Worm (Caenorhabditis elegans): Measurements from ENCODE around the gene ttr-31.
A peak's percentile ranks its signal among the peaks of the same experiment; 100 is the strongest.

The ttr-31 gene

DNA sequence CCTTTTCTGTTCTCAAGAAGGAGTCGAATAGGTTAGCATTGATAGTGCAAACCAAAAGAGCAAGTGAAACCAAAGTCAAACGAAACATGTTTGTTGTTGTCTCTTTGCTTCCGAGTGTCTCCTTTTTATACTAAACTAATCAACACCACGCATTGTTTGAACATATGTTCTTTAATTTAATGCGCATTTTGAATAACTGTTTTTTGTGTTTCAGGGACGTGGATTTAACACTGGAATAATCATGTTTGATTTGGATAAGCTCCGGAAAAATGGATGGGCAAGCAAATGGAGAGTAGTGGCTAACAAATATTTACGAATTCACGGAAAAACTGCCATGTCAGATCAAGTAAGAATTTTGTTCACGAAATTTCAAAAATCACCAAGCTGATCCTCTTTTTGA is 41.2 kb downstream of the ttr-31 start, which contains the start of gene K09C8.9:
K09C8.9 (minus strand) TSS at position 101 of the 400 bp plus-strand sequence.
- TF ChIP-seq ztf-11 (tag; optimal IDR thresholded peaks at IDR 0.05) (no peak), C34F6.9 (tag; optimal IDR thresholded peaks at IDR 0.05) (no peak), aly-2 (tag; optimal IDR thresholded peaks at IDR 0.05) (no peak), egl-27 (tag; optimal IDR thresholded peaks at IDR 0.05) (no peak), mab-5 (tag; optimal IDR thresholded peaks at IDR 0.05) (no peak), sem-4 (tag; optimal IDR thresholded peaks at IDR 0.05) (no peak), elt-3 (tag; optimal IDR thresholded peaks at IDR 0.05) (no peak), unc-55 (GFP tag; optimal IDR thresholded peaks at IDR 0.05) (no peak), blmp-1 (tag; optimal IDR thresholded peaks at IDR 0.05; ENCODE audit: insufficient read depth) (no peak), nhr-77 (tag; optimal IDR thresholded peaks at IDR 0.05) (no peak), lin-13 (GFP tag; optimal IDR thresholded peaks at IDR 0.05) (no peak), unc-39 (tag; optimal IDR thresholded peaks at IDR 0.05) (no peak), ama-1 (optimal IDR thresholded peaks at IDR 0.05) (no peak), skn-1 (tag; optimal IDR thresholded peaks at IDR 0.05) (no peak), ZK546.5 (tag; optimal IDR thresholded peaks at IDR 0.05) (no peak), nhr-23 (tag; optimal IDR thresholded peaks at IDR 0.05) (no peak), ztf-1 (GFP tag; conservative IDR thresholded peaks at IDR 0.05) (no peak)

DNA sequence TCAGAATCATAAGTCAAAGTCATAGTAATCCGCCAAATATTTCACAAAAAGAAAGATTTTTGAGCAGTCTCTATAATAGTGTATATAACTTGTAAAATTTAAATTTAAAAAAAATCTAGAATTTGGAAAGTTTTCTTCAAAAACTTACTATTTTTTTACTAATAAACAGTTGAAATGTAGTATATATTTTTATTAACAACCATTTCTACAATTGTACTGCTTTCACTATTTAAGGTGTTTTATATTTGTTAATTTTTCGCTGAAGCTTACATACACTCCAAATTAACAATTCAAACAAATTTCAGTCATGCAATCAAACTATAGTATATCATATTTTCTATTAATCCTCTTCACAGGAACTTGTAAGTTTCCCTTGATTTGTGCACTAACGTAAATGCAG is 42.6 kb downstream of the ttr-31 start, which contains the start of gene lge-1:
lge-1 (plus strand) TSS at position 301 of the 400 bp plus-strand sequence.
- TF ChIP-seq crh-2 (tag; optimal IDR thresholded peaks at IDR 0.05) (no peak), snpc-4 (tag; optimal IDR thresholded peaks at IDR 0.05) (no peak), nhr-12 (tag; optimal IDR thresholded peaks at IDR 0.05) (no peak), sem-4 (tag; optimal IDR thresholded peaks at IDR 0.05) (no peak), mdl-1 (tag; optimal IDR thresholded peaks at IDR 0.05) (no peak), ceh-16 (tag; optimal IDR thresholded peaks at IDR 0.05) (no peak), sma-9 (GFP tag; optimal IDR thresholded peaks at IDR 0.05) (no peak), sma-9 (tag; optimal IDR thresholded peaks at IDR 0.05) (no peak), blmp-1 (tag; optimal IDR thresholded peaks at IDR 0.05; ENCODE audit: insufficient read depth) (no peak), lin-13 (GFP tag; optimal IDR thresholded peaks at IDR 0.05) (no peak), nhr-129 (tag; optimal IDR thresholded peaks at IDR 0.05) (no peak), peb-1 (tag; optimal IDR thresholded peaks at IDR 0.05) (no peak), mab-5 (tag; optimal IDR thresholded peaks at IDR 0.05) (no peak), elt-3 (tag; optimal IDR thresholded peaks at IDR 0.05) (no peak), skn-1 (tag; optimal IDR thresholded peaks at IDR 0.05) (no peak), ama-1 (optimal IDR thresholded peaks at IDR 0.05) (no peak), unc-55 (GFP tag; optimal IDR thresholded peaks at IDR 0.05) (no peak)

DNA sequence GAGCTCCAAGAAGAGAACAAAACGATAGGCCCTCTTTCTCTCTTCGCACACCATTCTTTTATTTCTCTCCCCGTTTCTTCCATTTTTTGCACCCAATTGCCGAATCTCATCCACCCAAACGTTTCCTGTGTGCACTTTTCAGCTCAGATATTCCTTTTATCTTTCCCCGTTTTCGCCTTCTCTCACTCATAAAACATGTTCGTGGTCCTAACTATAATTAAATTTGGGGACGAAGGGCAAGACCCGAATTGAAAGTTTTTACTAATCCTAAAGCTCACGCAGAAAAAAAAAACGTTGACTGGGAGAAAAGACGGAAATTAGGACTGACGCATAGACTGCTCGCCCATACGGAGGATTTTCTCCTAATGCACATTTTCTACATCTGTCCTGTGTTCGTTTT is 43.3 kb downstream of the ttr-31 start:
- TF ChIP-seq unc-39 (tag; optimal IDR thresholded peaks at IDR 0.05) (no peak), unc-55 (GFP tag; optimal IDR thresholded peaks at IDR 0.05) (no peak), nhr-12 (tag; optimal IDR thresholded peaks at IDR 0.05) (no peak), nhr-77 (tag; optimal IDR thresholded peaks at IDR 0.05) (no peak), lin-11 (tag; optimal IDR thresholded peaks at IDR 0.05) (no peak), Y55F3AM.14 (GFP tag; optimal IDR thresholded peaks at IDR 0.05) (no peak), ceh-16 (tag; optimal IDR thresholded peaks at IDR 0.05) (no peak), alr-1 (tag; optimal IDR thresholded peaks at IDR 0.05) (no peak)

DNA sequence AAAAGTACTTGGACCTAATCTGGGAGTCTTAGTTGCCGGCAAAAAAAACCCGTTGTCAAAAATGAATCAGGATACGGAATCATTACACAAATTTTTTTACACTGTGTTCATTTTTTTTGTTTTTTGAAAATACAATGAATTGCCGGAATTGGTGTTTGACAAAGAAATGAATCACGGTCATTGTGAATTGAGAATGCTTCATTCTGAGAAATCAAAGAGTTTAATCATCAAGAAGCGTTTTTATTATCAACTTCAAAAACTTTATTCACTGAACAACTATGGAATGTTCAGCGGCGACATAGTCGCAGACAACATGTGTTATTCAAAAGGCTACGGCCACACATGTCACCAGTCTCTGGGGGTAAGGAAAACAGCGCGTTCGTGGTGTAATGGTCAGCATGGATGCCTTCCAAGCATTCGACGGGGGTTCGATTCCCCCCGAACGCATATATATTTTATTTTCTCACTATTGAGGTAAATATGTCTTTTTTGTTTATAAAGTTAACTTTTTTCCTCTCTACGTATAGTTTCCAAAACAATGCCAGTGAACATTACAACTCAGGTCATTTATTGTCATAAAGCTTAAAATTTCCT is 45.3 kb downstream of the ttr-31 start, which contains the start of gene nas-10:
nas-10 (minus strand) TSS at position 51 of the 594 bp plus-strand sequence.
- TF ChIP-seq mbf-1 (tag; optimal IDR thresholded peaks at IDR 0.05) (no peak), aly-2 (tag; optimal IDR thresholded peaks at IDR 0.05) (no peak), peb-1 (tag; optimal IDR thresholded peaks at IDR 0.05) (no peak), nhr-10 (tag; optimal IDR thresholded peaks at IDR 0.05) (no peak), ceh-16 (tag; optimal IDR thresholded peaks at IDR 0.05) (no peak), elt-1 (tag; optimal IDR thresholded peaks at IDR 0.05) (no peak), ztf-1 (GFP tag; conservative IDR thresholded peaks at IDR 0.05) (no peak), skn-1 (tag; optimal IDR thresholded peaks at IDR 0.05) (peak; percentile 8), blmp-1 (tag; optimal IDR thresholded peaks at IDR 0.05; ENCODE audit: insufficient read depth) (peak; percentile 1), lin-13 (GFP tag; optimal IDR thresholded peaks at IDR 0.05) (peak; percentile 39), ztf-11 (tag; optimal IDR thresholded peaks at IDR 0.05) (no peak), gmeb-1 (tag; optimal IDR thresholded peaks at IDR 0.05) (no peak), alr-1 (tag; optimal IDR thresholded peaks at IDR 0.05) (no peak), mab-5 (tag; optimal IDR thresholded peaks at IDR 0.05) (no peak), lsy-2 (tag; optimal IDR thresholded peaks at IDR 0.05) (peak in 1 of 2 experiments; percentile 19), ceh-82 (tag; optimal IDR thresholded peaks at IDR 0.05) (no peak), nhr-6 (tag; optimal IDR thresholded peaks at IDR 0.05) (no peak), ztf-4 (tag; optimal IDR thresholded peaks at IDR 0.05) (no peak), nhr-237 (tag; optimal IDR thresholded peaks at IDR 0.05) (no peak), unc-62 (GFP tag; optimal IDR thresholded peaks at IDR 0.05) (no peak), ama-1 (optimal IDR thresholded peaks at IDR 0.05) (no peak), lin-11 (tag; optimal IDR thresholded peaks at IDR 0.05) (no peak), sma-3 (GFP tag; optimal IDR thresholded peaks at IDR 0.05) (peak; percentile 67), nhr-23 (tag; optimal IDR thresholded peaks at IDR 0.05) (no peak), lin-39 (tag; optimal IDR thresholded peaks at IDR 0.05) (no peak), C34F6.9 (tag; optimal IDR thresholded peaks at IDR 0.05) (no peak), nhr-77 (tag; optimal IDR thresholded peaks at IDR 0.05) (no peak), nhr-12 (tag; optimal IDR thresholded peaks at IDR 0.05) (no peak), nhr-25 (tag; optimal IDR thresholded peaks at IDR 0.05) (no peak), fos-1 (tag; optimal IDR thresholded peaks at IDR 0.05) (peak; percentile 46), Y55F3AM.14 (GFP tag; optimal IDR thresholded peaks at IDR 0.05) (peak; percentile 56), nhr-21 (tag; optimal IDR thresholded peaks at IDR 0.05) (peak; percentile 59), R02D3.7 (tag; optimal IDR thresholded peaks at IDR 0.05) (no peak)
